Worm (Caenorhabditis elegans): Measurements from ENCODE around the gene B0035.15.
A peak's percentile ranks its signal among the peaks of the same experiment; 100 is the strongest.

B0035.15 gene

ce11 chrIV:11287511-11287910 is 10.5 kb downstream of the B0035.15 start, which contains the start of gene F54D1.6:
Gene F54D1.6 (plus strand): TSS chrIV:11287811.
- TF ChIP-seq drap-1 (GFP tag; optimal IDR thresholded peaks at IDR 0.05) (no peak), mep-1 (tag; optimal IDR thresholded peaks at IDR 0.05) (no peak), elt-1 (tag; optimal IDR thresholded peaks at IDR 0.05; ENCODE audit: borderline replicate concordance, insufficient read depth) (no peak), ceh-39 (tag; optimal IDR thresholded peaks at IDR 0.05) (no peak), nhr-76 (tag; optimal IDR thresholded peaks at IDR 0.05) (no peak), mls-2 (tag; optimal IDR thresholded peaks at IDR 0.05) (no peak), ceh-43 (GFP tag; optimal IDR thresholded peaks at IDR 0.05) (no peak)

ce11 chrIV:11286112-11286511 is 11.9 kb downstream of the B0035.15 start:
- no peak for TF ChIP-seq nhr-28 (tag; optimal IDR thresholded peaks at IDR 0.05)
- TF ChIP-seq blmp-1 (tag; optimal IDR thresholded peaks at IDR 0.05): no peak
- TF ChIP-seq mls-2 (tag; optimal IDR thresholded peaks at IDR 0.05): no peak
- TF ChIP-seq bed-3 (GFP tag; optimal IDR thresholded peaks at IDR 0.05): no peak
- no peak for TF ChIP-seq lsy-2 (tag; optimal IDR thresholded peaks at IDR 0.05)
- no peak for TF ChIP-seq lin-32 (GFP tag; optimal IDR thresholded peaks at IDR 0.05)
- no peak for TF ChIP-seq snpc-4 (tag; optimal IDR thresholded peaks at IDR 0.05)
- no peak for TF ChIP-seq unc-120 (tag; optimal IDR thresholded peaks at IDR 0.05; ENCODE audit: poor library complexity, severe bottlenecking)
- no peak for TF ChIP-seq M03D4.4 (tag; optimal IDR thresholded peaks at IDR 0.05)
- TF ChIP-seq ceh-43 (GFP tag; optimal IDR thresholded peaks at IDR 0.05): no peak
- TF ChIP-seq ztf-11 (tag; optimal IDR thresholded peaks at IDR 0.05): no peak
- TF ChIP-seq mab-5 (tag; optimal IDR thresholded peaks at IDR 0.05): no peak
- no peak for TF ChIP-seq ceh-39 (tag; optimal IDR thresholded peaks at IDR 0.05)
- no peak for TF ChIP-seq ham-2 (GFP tag; optimal IDR thresholded peaks at IDR 0.05)
- no peak for TF ChIP-seq hlh-1 (tag; optimal IDR thresholded peaks at IDR 0.05)
- TF ChIP-seq flh-1 (GFP tag; optimal IDR thresholded peaks at IDR 0.05): no peak
- TF ChIP-seq elt-3 (tag; optimal IDR thresholded peaks at IDR 0.05): no peak
- TF ChIP-seq tbx-8 (GFP tag; optimal IDR thresholded peaks at IDR 0.05): no peak

- no peak for TF ChIP-seq hlh-1 (tag; optimal IDR thresholded peaks at IDR 0.05)
- TF ChIP-seq elt-1 (tag; optimal IDR thresholded peaks at IDR 0.05; ENCODE audit: borderline replicate concordance, insufficient read depth): no peak
- TF ChIP-seq lsy-2 (tag; optimal IDR thresholded peaks at IDR 0.05): no peak
- TF ChIP-seq ceh-83 (GFP tag; optimal IDR thresholded peaks at IDR 0.05): no peak
- no peak for TF ChIP-seq nhr-28 (tag; optimal IDR thresholded peaks at IDR 0.05)
- no peak for TF ChIP-seq ham-2 (GFP tag; optimal IDR thresholded peaks at IDR 0.05)
- TF ChIP-seq unc-120 (tag; optimal IDR thresholded peaks at IDR 0.05; ENCODE audit: poor library complexity, severe bottlenecking): no peak
- no peak for TF ChIP-seq sptf-1 (tag; optimal IDR thresholded peaks at IDR 0.05)
- no peak for TF ChIP-seq unc-62 (GFP tag; optimal IDR thresholded peaks at IDR 0.05)
- TF ChIP-seq lin-13 (tag; optimal IDR thresholded peaks at IDR 0.05): no peak
- TF ChIP-seq nhr-2 (tag; optimal IDR thresholded peaks at IDR 0.05): no peak
These were observed 12.8 kb downstream of the B0035.15 start for ce11 chrIV:11285239-11285638.

- peak; percentile 24 for TF ChIP-seq pha-4 (tag; optimal IDR thresholded peaks at IDR 0.05)
- TF ChIP-seq lin-13 (tag; optimal IDR thresholded peaks at IDR 0.05): no peak
These were observed 13.9 kb downstream of the B0035.15 start for ce11 chrIV:11284102-11284531.

ce11 chrIV:11276026-11276425 is 22.0 kb downstream of the B0035.15 start:
- no peak for TF ChIP-seq cnd-1 (tag; optimal IDR thresholded peaks at IDR 0.05)
- no peak for TF ChIP-seq lin-32 (GFP tag; optimal IDR thresholded peaks at IDR 0.05)
- TF ChIP-seq ceh-43 (GFP tag; optimal IDR thresholded peaks at IDR 0.05): no peak
- TF ChIP-seq flh-1 (GFP tag; optimal IDR thresholded peaks at IDR 0.05): no peak
- TF ChIP-seq lin-13 (tag; optimal IDR thresholded peaks at IDR 0.05): no peak
- no peak for TF ChIP-seq bed-3 (GFP tag; optimal IDR thresholded peaks at IDR 0.05)
- no peak for TF ChIP-seq blmp-1 (tag; optimal IDR thresholded peaks at IDR 0.05)
- TF ChIP-seq lsy-2 (tag; optimal IDR thresholded peaks at IDR 0.05): no peak
- TF ChIP-seq nhr-76 (tag; optimal IDR thresholded peaks at IDR 0.05): no peak
- TF ChIP-seq ceh-83 (GFP tag; optimal IDR thresholded peaks at IDR 0.05): no peak
- no peak for TF ChIP-seq nhr-12 (tag; optimal IDR thresholded peaks at IDR 0.05)
- no peak for TF ChIP-seq hlh-1 (tag; optimal IDR thresholded peaks at IDR 0.05)
- no peak for TF ChIP-seq unc-39 (tag; optimal IDR thresholded peaks at IDR 0.05)
- TF ChIP-seq elt-1 (tag; optimal IDR thresholded peaks at IDR 0.05; ENCODE audit: borderline replicate concordance, insufficient read depth): no peak

Measured in whole organism, mixed stage, embryonic.